Worm (Caenorhabditis elegans) whole organism, L1 larva: Measurements from ENCODE around the gene Y55B1BL.1.

Source experiments
- aha-1 ChIP-seq: fragments of 150-350 bp; optimal IDR thresholded peaks from 2 replicates; lab custom pipeline; 2014; ENCODE audit warnings: missing biosample characterization, missing genetic modification characterization
- ama-1 ChIP-seq: fragments of 150-350 bp; optimal IDR thresholded peaks from 2 replicates; lab custom pipeline; 2014
- ceh-82 ChIP-seq, 3 experiments: fragments of 150-350 bp in 1 of 3; sonication (generic microtip) in 2 of 3; optimal IDR thresholded peaks; 2 replicates each; lab custom pipeline; 2014 to 2017; ENCODE audit warnings: missing biosample characterization in 3 of 3, missing genetic modification characterization in 3 of 3
- lin-13 ChIP-seq: fragments of 150-350 bp; optimal IDR thresholded peaks from 2 replicates; lab custom pipeline; 2014; ENCODE audit warnings: missing biosample characterization, missing genetic modification reagents, missing genetic modification characterization
- lin-35 ChIP-seq, 2 experiments: fragments of 150-350 bp; optimal IDR thresholded peaks; 2 replicates each; lab custom pipeline; 2014; ENCODE audit warnings: missing biosample characterization in 2 of 2, missing genetic modification characterization in 2 of 2, missing genetic modification reagents in 2 of 2
- lir-3 ChIP-seq: sonication (generic microtip); optimal IDR thresholded peaks from 2 replicates; lab custom pipeline; 2016; ENCODE audit warnings: mild to moderate bottlenecking, missing genetic modification characterization, moderate library complexity, missing compliant biosample characterization; ENCODE audit not compliant: poor library complexity
- nhr-12 ChIP-seq: sonication (generic microtip); optimal IDR thresholded peaks from 2 replicates; lab custom pipeline; 2017; ENCODE audit warnings: missing biosample characterization, missing genetic modification characterization
- nhr-77 ChIP-seq: fragments of 150-350 bp; optimal IDR thresholded peaks from 2 replicates; lab custom pipeline; 2014; ENCODE audit warnings: missing biosample characterization, missing genetic modification characterization
- pag-3 ChIP-seq: sonication (generic microtip); optimal IDR thresholded peaks from 2 replicates; lab custom pipeline; 2017; ENCODE audit warnings: missing genetic modification characterization, mild to moderate bottlenecking, missing compliant biosample characterization, antibody characterized with exemption, borderline replicate concordance; ENCODE audit not compliant: insufficient read depth
- snpc-4 ChIP-seq: fragments of 150-350 bp; optimal IDR thresholded peaks from 2 replicates; lab custom pipeline; 2014; ENCODE audit warnings: missing biosample characterization, missing genetic modification characterization
- snu-23 ChIP-seq: sonication (generic microtip); optimal IDR thresholded peaks from 2 replicates; lab custom pipeline; 2016; ENCODE audit warnings: missing genetic modification characterization, missing compliant biosample characterization
- unc-130 ChIP-seq: fragments of 150-350 bp; optimal IDR thresholded peaks from 2 replicates; lab custom pipeline; 2017; ENCODE audit warnings: missing biosample characterization, missing genetic modification characterization, inconsistent platforms
- zag-1 ChIP-seq: fragments of 150-350 bp; optimal IDR thresholded peaks from 2 replicates; lab custom pipeline; 2014; ENCODE audit warnings: missing biosample characterization, missing genetic modification characterization

DNA sequence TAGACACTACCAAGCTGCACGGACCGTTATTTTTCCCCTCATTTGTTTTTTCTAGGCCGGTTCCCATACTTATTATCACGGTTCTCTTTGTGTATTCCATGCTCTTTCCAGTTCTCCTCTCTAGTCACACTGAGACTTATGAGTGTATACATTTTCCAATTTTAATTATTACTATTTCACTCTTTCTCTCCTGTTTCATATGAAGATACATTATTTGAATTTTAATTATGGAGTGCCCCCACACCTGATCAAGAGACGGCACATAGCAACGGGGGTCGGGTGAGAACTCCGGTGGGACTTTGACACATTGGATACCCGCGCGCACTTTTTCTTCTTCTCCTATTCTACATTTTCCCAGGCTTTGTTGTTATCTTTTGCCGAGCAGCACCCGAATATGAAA, 37.7 kb downstream of the Y55B1BL.1 start, which contains the start of gene affl-1:
- TF ChIP-seq unc-130 (tag; lab: Kevin White, UChicago) (no peak), zag-1 (tag; lab: Kevin White, UChicago) (no peak), nhr-12 (tag; lab: Kevin White, UChicago) (no peak), snpc-4 (no peak), nhr-77 (tag; lab: Kevin White, UChicago) (no peak), pag-3 (tag; lab: Kevin White, UChicago) (no peak), ceh-82 (tag; optimal IDR thresholded peaks at IDR 0.05; lab: Kevin White, UChicago) (no peak), ama-1 (lab: Kevin White, UChicago) (no peak), snu-23 (GFP tag; lab: Kevin White, UChicago) (no peak), lin-35 (GFP tag; optimal IDR thresholded peaks at IDR 0.05; lab: Kevin White, UChicago) (no peak), aha-1 (tag; lab: Kevin White, UChicago) (no peak), lir-3 (tag; lab: Kevin White, UChicago) (no peak), lin-13 (no peak)
